Worm (Caenorhabditis elegans): ENCODE data around the gene F28C6.9.

DNA sequence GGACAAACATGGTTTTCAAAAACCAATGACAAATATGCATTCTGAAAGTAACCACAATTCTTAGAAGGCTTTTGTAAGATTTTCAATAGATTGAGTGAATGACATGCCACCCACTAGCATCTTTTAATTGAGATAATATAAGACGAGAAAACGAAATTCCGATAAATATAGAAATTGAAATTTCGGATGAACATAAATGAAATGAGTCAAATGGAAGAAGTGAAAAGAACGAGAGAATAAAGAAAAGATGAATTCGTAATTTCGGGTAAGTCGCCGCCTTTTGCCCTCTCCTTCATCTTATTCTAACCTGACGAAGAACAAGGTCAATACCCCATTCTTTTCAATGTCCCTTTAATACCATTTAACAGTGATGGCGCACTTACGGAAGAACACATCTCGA is 32.4 kb upstream of the F28C6.9 start:
- TF ChIP-seq ceh-13 (GFP tag; optimal IDR thresholded peaks at IDR 0.05) (no peak), ets-7 (tag; optimal IDR thresholded peaks at IDR 0.05) (no peak), B0310.2 (tag; optimal IDR thresholded peaks at IDR 0.05) (no peak), flt-1 (GFP tag; IDR thresholded peaks at IDR 0.05) (no peak), hnd-1 (tag; optimal IDR thresholded peaks at IDR 0.05) (no peak), hmg-4 (GFP tag; optimal IDR thresholded peaks at IDR 0.05) (no peak)

All from whole organism, early embryonic.